Worm (Caenorhabditis elegans): ENCODE data around the gene abt-1.

Gene abt-1

DNA sequence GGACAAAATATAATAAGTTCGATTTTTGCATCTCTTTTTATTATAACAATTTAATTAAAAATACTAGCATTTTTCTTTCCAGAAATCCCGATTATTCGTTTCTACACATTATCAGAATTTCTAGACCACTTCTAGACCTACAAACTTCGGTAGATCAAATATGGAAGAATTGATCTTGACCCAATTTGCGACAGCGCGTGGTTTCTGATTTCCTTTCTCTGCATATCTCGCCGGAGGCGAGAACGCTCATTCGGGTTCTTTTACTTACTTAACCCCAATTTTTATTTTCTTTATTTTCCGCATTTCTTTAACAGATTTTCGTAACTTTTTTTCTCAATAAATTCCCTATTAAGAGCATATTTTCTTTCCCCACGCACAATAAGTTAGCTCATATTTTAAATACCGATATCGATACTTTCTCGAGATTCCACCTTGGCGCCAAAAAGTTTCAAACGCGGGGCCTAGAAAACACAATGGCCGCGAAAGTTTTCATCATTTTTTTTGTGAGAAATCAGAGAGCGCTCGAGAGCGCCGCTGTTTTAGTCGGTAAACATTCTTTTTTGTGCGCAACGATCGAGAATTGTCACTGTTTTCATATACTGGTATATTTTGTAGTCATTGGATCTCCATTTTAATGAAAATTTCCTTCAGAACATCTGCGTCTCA, 27.9 kb upstream of the abt-1 start (continued):
- TF ChIP-seq fkh-4 (tag; optimal IDR thresholded peaks at IDR 0.05; ENCODE audit: borderline replicate concordance) (no peak), snu-23 (GFP tag; optimal IDR thresholded peaks at IDR 0.05) (peak; percentile 45), nhr-28 (tag; optimal IDR thresholded peaks at IDR 0.05) (no peak), nhr-85 (tag) (peak; percentile 75), isw-1 (GFP tag; IDR thresholded peaks at IDR 0.05) (no peak), alr-1 (tag; optimal IDR thresholded peaks at IDR 0.05; ENCODE audit: borderline replicate concordance) (no peak), blmp-1 (tag; optimal IDR thresholded peaks at IDR 0.05) (peak; percentile 72), skn-1 (tag; optimal IDR thresholded peaks at IDR 0.05) (peak; percentile 50), xbp-1 (tag; optimal IDR thresholded peaks at IDR 0.05) (peak; percentile 8), mep-1 (tag; optimal IDR thresholded peaks at IDR 0.05) (peak; percentile 41), pqm-1 (tag; optimal IDR thresholded peaks at IDR 0.05) (no peak), pax-3 (tag; optimal IDR thresholded peaks at IDR 0.05) (no peak), ama-1 (optimal IDR thresholded peaks at IDR 0.05) (no peak), zag-1 (tag; optimal IDR thresholded peaks at IDR 0.05) (no peak), C16A3.4 (tag; optimal IDR thresholded peaks at IDR 0.05) (peak; percentile 21), sup-37 (GFP tag; optimal IDR thresholded peaks at IDR 0.05) (no peak), nhr-12 (tag; optimal IDR thresholded peaks at IDR 0.05) (no peak), snpc-4 (tag; optimal IDR thresholded peaks at IDR 0.05) (no peak), lsy-2 (tag; optimal IDR thresholded peaks at IDR 0.05) (peak in 1 of 2 experiments; percentile 55), irx-1 (tag; optimal IDR thresholded peaks at IDR 0.05) (no peak), fos-1 (tag; optimal IDR thresholded peaks at IDR 0.05) (no peak), ets-5 (GFP tag; IDR thresholded peaks at IDR 0.05) (no peak), dsc-1 (tag; optimal IDR thresholded peaks at IDR 0.05) (no peak), lir-3 (tag; optimal IDR thresholded peaks at IDR 0.05; ENCODE audit: poor library complexity) (peak; percentile 40), swsn-7 (tag; optimal IDR thresholded peaks at IDR 0.05) (peak; percentile 1), dpl-1 (GFP tag; optimal IDR thresholded peaks at IDR 0.05) (peak; percentile 71 to 87 (median 85))

DNA sequence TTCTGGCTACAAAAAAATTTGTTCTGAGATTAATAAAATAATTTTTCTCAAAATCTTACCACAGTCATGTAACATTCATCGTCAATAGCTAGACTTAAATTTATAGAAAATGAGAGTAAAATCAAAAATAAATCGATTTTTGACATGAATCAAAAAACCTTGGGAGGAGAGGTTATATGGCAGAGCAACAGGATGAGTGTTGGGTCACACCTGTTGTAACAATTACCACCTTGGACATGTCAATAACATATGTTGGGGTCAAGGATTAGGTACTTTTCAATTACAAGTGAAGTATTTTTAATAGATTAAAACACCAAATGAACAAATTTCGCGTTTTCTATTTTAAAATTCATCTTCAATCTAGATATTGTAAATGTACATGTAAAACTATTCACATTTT, 26.9 kb upstream of the abt-1 start, which contains the start of gene lipl-7:
lipl-7 (minus strand) TSS at position 165 of the 400 bp plus-strand sequence.
- no peak for TF ChIP-seq lin-14 (GFP tag; optimal IDR thresholded peaks at IDR 0.05)
- TF ChIP-seq lsy-2 (tag; optimal IDR thresholded peaks at IDR 0.05) = no peak
- no peak for TF ChIP-seq irx-1 (tag; optimal IDR thresholded peaks at IDR 0.05)
- no peak for TF ChIP-seq unc-62 (GFP tag; optimal IDR thresholded peaks at IDR 0.05)
- no peak for TF ChIP-seq aha-1 (tag; optimal IDR thresholded peaks at IDR 0.05)
- TF ChIP-seq lir-3 (tag; optimal IDR thresholded peaks at IDR 0.05; ENCODE audit: poor library complexity) = no peak
- TF ChIP-seq nhr-85 (tag) = peak; percentile 53
- peak; percentile 11 for TF ChIP-seq nhr-71 (tag; optimal IDR thresholded peaks at IDR 0.05)
- TF ChIP-seq mab-9 (GFP tag; IDR thresholded peaks at IDR 0.05) = no peak
- TF ChIP-seq lin-39 (tag; optimal IDR thresholded peaks at IDR 0.05) = no peak
- no peak for TF ChIP-seq ceh-8 (GFP tag; optimal IDR thresholded peaks at IDR 0.05)
- no peak for TF ChIP-seq lin-15B (tag; optimal IDR thresholded peaks at IDR 0.05)

DNA sequence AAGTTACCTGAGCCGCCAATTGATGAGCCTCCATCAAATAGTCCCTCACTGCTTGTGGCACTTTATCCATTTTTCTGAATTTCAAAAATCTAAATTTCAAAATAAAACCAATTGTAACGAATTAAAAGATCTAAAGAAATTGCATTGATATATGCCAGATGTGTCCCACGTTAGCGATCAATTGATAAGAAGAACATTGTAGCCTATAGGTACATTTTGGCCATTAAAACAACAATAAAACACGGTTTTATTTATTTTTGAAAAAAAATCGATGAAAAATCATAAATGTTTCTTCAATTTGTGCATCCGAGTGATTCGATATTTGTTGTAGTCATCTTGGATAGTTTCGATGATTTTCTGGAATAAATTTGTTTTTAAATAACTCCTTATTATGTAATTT, 24.3 kb upstream of the abt-1 start, which contains the start of gene ech-8:
ech-8 (minus strand) TSS at position 132 of the 400 bp plus-strand sequence.
- TF ChIP-seq nhr-20 (tag; optimal IDR thresholded peaks at IDR 0.05) (peak; percentile 13), nhr-11 (tag; optimal IDR thresholded peaks at IDR 0.05) (no peak), elt-3 (tag; optimal IDR thresholded peaks at IDR 0.05) (peak in 1 of 6 experiments; percentile 5)

DNA sequence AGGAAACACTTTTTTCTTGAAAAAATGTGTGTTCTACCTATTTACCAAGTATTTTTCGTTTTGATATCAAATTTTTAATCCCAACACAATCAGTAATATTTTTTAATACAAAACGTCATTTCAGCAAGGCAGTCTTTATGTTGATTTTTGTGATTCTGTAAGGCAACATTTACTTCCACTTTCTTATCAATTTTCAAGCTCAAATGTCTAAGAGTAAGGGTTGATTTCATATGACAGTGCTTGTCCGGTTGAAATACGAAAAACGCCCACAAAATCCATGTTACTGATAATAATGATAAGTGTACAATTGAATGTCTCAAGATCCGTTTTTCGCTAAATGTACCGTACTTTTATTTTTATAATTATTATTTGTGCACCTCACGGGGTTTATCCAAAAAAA, 21.4 kb upstream of the abt-1 start:
- TF ChIP-seq sptf-1 (tag; optimal IDR thresholded peaks at IDR 0.05) = no peak
- peak; percentile 32 for TF ChIP-seq jun-1 (tag; optimal IDR thresholded peaks at IDR 0.05)
- TF ChIP-seq ceh-8 (GFP tag; optimal IDR thresholded peaks at IDR 0.05) = no peak
- TF ChIP-seq lin-13 (GFP tag; optimal IDR thresholded peaks at IDR 0.05) = no peak
- TF ChIP-seq snpc-4 (tag; optimal IDR thresholded peaks at IDR 0.05) = no peak
- peak; percentile 68 for TF ChIP-seq elt-2 (tag; optimal IDR thresholded peaks at IDR 0.05)
